Worm (Caenorhabditis elegans) whole organism, L2 larva: ENCODE results near the gene K08E7.5.

Source experiments
- ama-1 ChIP-seq: fragments of 150-350 bp; optimal IDR thresholded peaks from 2 replicates; lab custom pipeline; 2018; ENCODE audit warnings: inconsistent platforms
- egl-27 ChIP-seq: sonication (generic microtip); optimal IDR thresholded peaks from 3 replicates; lab custom pipeline; 2017; ENCODE audit warnings: missing biosample characterization, missing genetic modification reagents, missing genetic modification characterization
- gmeb-1 ChIP-seq: fragments of 150-350 bp; optimal IDR thresholded peaks from 2 replicates; lab custom pipeline; 2014; ENCODE audit warnings: missing biosample characterization, missing genetic modification characterization
- nhr-11 ChIP-seq: fragments of 150-350 bp; optimal IDR thresholded peaks from 2 replicates; lab custom pipeline; 2014; ENCODE audit warnings: missing biosample characterization, missing genetic modification characterization
- nhr-77 ChIP-seq: fragments of 150-350 bp; optimal IDR thresholded peaks from 2 replicates; lab custom pipeline; 2014; ENCODE audit warnings: missing biosample characterization, missing genetic modification characterization
- snpc-4 ChIP-seq: fragments of 150-350 bp; optimal IDR thresholded peaks from 2 replicates; lab custom pipeline; 2014; ENCODE audit warnings: missing biosample characterization, missing genetic modification characterization

- TF ChIP-seq snpc-4 (tag; lab: Kevin White, UChicago) = no peak
- no peak for TF ChIP-seq nhr-77 (tag; lab: Kevin White, UChicago)
- TF ChIP-seq egl-27 (tag; lab: Kevin White, UChicago) = no peak
- no peak for TF ChIP-seq nhr-11 (tag; lab: Kevin White, UChicago)
- no peak for TF ChIP-seq ama-1
- TF ChIP-seq gmeb-1 = no peak
Observed at ce11 chrIV:12599158-12599557, 26.0 kb downstream of the K08E7.5 start, which contains the start of gene pgp-1.
